Worm (Caenorhabditis elegans) whole organism, late embryonic: ENCODE data around the gene emre-1.

Experiments
- C08G9.2 ChIP-seq: sonication (generic microtip); optimal IDR thresholded peaks from 2 replicates; lab custom pipeline; 2016; ENCODE audit warnings: mild to moderate bottlenecking, missing genetic modification characterization, moderate library complexity, missing compliant biosample characterization
- C38D4.7 ChIP-seq: fragments of 200-800 bp; sonication (Bioruptor generic); optimal IDR thresholded peaks from 2 replicates; lab custom pipeline; 2018; ENCODE audit warnings: mild to moderate bottlenecking, missing genetic modification characterization, moderate library complexity, missing compliant biosample characterization
- F13H6.1 ChIP-seq: sonication (generic microtip); optimal IDR thresholded peaks from 2 replicates; lab custom pipeline; 2016; ENCODE audit warnings: missing genetic modification characterization, missing compliant biosample characterization
- K02D7.2 ChIP-seq: sonication (generic microtip); optimal IDR thresholded peaks from 2 replicates; lab custom pipeline; 2017; ENCODE audit warnings: mild to moderate bottlenecking, missing genetic modification characterization, missing compliant biosample characterization
- K09A11.1 ChIP-seq: sonication (generic microtip); optimal IDR thresholded peaks from 2 replicates; lab custom pipeline; 2017; ENCODE audit warnings: antibody characterized with exemption, mild to moderate bottlenecking, missing genetic modification characterization, missing compliant biosample characterization; ENCODE audit not compliant: insufficient read depth
- T23F11.4 ChIP-seq: fragments of 200-800 bp; sonication (Bioruptor generic); optimal IDR thresholded peaks from 2 replicates; lab custom pipeline; 2018; ENCODE audit warnings: mild to moderate bottlenecking, missing genetic modification characterization, missing compliant biosample characterization
- Y22D7AL.16 ChIP-seq: sonication (generic microtip); optimal IDR thresholded peaks from 2 replicates; lab custom pipeline; 2016; ENCODE audit warnings: missing genetic modification characterization, missing compliant biosample characterization
- ahr-1 ChIP-seq: sonication (generic microtip); optimal IDR thresholded peaks from 2 replicates; lab custom pipeline; 2016; ENCODE audit warnings: missing genetic modification characterization, missing compliant biosample characterization
- ceh-14 ChIP-seq: sonication (generic microtip); optimal IDR thresholded peaks from 2 replicates; lab custom pipeline; 2016; ENCODE audit warnings: missing genotype, missing genetic modification characterization, missing compliant biosample characterization
- ceh-18 ChIP-seq: sonication (generic microtip); optimal IDR thresholded peaks from 2 replicates; lab custom pipeline; 2016; ENCODE audit warnings: missing genetic modification characterization, missing compliant biosample characterization
- ceh-19 ChIP-seq: fragments of 200-800 bp; sonication (Bioruptor generic); optimal IDR thresholded peaks from 2 replicates; lab custom pipeline; 2018; ENCODE audit warnings: mild to moderate bottlenecking, missing genetic modification characterization, missing compliant biosample characterization
- ceh-2 ChIP-seq: sonication (generic microtip); optimal IDR thresholded peaks from 2 replicates; lab custom pipeline; 2016; ENCODE audit warnings: missing genotype, missing genetic modification characterization, missing compliant biosample characterization
- ceh-22 ChIP-seq: sonication (generic microtip); optimal IDR thresholded peaks from 2 replicates; lab custom pipeline; 2017; ENCODE audit warnings: missing biosample characterization, missing genetic modification characterization
- ceh-31 ChIP-seq: sonication (generic microtip); optimal IDR thresholded peaks from 2 replicates; lab custom pipeline; 2016; ENCODE audit warnings: missing genetic modification characterization, missing compliant biosample characterization
- ceh-34 ChIP-seq: sonication (generic microtip); optimal IDR thresholded peaks from 2 replicates; lab custom pipeline; 2016; ENCODE audit warnings: mild to moderate bottlenecking, missing genetic modification characterization, missing compliant biosample characterization
- ceh-45 ChIP-seq: fragments of 200-800 bp; sonication (Bioruptor generic); IDR thresholded peaks from 2 replicates; pipeline ENCODE4 v1.3.6; 2022; ENCODE audit warnings: missing genetic modification reagents, missing genetic modification characterization, missing compliant biosample characterization
- ceh-48 ChIP-seq: sonication (generic microtip); optimal IDR thresholded peaks from 2 replicates; lab custom pipeline; 2016; ENCODE audit warnings: missing genetic modification characterization, inconsistent platforms, missing compliant biosample characterization
- ceh-9 ChIP-seq: sonication (generic microtip); optimal IDR thresholded peaks from 2 replicates; lab custom pipeline; 2016; ENCODE audit warnings: mild to moderate bottlenecking, missing genetic modification characterization, inconsistent platforms, missing compliant biosample characterization
- che-1 ChIP-seq: sonication (generic microtip); optimal IDR thresholded peaks from 2 replicates; lab custom pipeline; 2016; ENCODE audit warnings: mild to moderate bottlenecking, missing genetic modification characterization, missing compliant biosample characterization
- dmd-4 ChIP-seq: sonication (generic microtip); optimal IDR thresholded peaks from 2 replicates; lab custom pipeline; 2016; ENCODE audit warnings: borderline replicate concordance, missing genetic modification characterization, missing compliant biosample characterization
- dve-1 ChIP-seq: sonication (generic microtip); optimal IDR thresholded peaks from 2 replicates; lab custom pipeline; 2017; ENCODE audit warnings: antibody characterized with exemption, mild to moderate bottlenecking, missing genetic modification characterization, missing compliant biosample characterization
- elt-2 ChIP-seq: sonication (generic microtip); optimal IDR thresholded peaks from 2 replicates; lab custom pipeline; 2016; ENCODE audit warnings: missing genetic modification reagents, missing genetic modification characterization, missing compliant biosample characterization
- elt-4 ChIP-seq: sonication (generic microtip); optimal IDR thresholded peaks from 2 replicates; lab custom pipeline; 2016; ENCODE audit warnings: missing genetic modification characterization, missing compliant biosample characterization
- ets-4 ChIP-seq: sonication (generic microtip); optimal IDR thresholded peaks from 2 replicates; lab custom pipeline; 2016; ENCODE audit warnings: missing genetic modification characterization, missing compliant biosample characterization
- eyg-1 ChIP-seq: sonication (generic microtip); optimal IDR thresholded peaks from 2 replicates; lab custom pipeline; 2016; ENCODE audit warnings: missing genotype, missing genetic modification characterization, missing compliant biosample characterization
- gmeb-2 ChIP-seq: sonication (generic microtip); optimal IDR thresholded peaks from 2 replicates; lab custom pipeline; 2016; ENCODE audit warnings: missing genetic modification characterization, inconsistent platforms, missing compliant biosample characterization
- hlh-15 ChIP-seq: sonication (generic microtip); optimal IDR thresholded peaks from 2 replicates; lab custom pipeline; 2016; ENCODE audit warnings: missing genetic modification characterization, missing compliant biosample characterization
- hlh-30 ChIP-seq: sonication (generic microtip); optimal IDR thresholded peaks from 2 replicates; lab custom pipeline; 2017; ENCODE audit warnings: antibody characterized with exemption, missing genetic modification characterization, missing compliant biosample characterization; ENCODE audit not compliant: insufficient read depth
- hlh-8 ChIP-seq: sonication (generic microtip); optimal IDR thresholded peaks from 2 replicates; lab custom pipeline; 2016; ENCODE audit warnings: missing genotype, missing genetic modification characterization, missing compliant biosample characterization
- lin-11 ChIP-seq: fragments of 200-800 bp; sonication (Bioruptor generic); optimal IDR thresholded peaks from 2 replicates; lab custom pipeline; 2018; ENCODE audit warnings: mild to moderate bottlenecking, missing genetic modification characterization, missing compliant biosample characterization
- madf-2 ChIP-seq: sonication (generic microtip); optimal IDR thresholded peaks from 2 replicates; lab custom pipeline; 2017; ENCODE audit warnings: missing genetic modification characterization, missing compliant biosample characterization
- nhr-232 ChIP-seq: sonication (generic microtip); optimal IDR thresholded peaks from 2 replicates; lab custom pipeline; 2016; ENCODE audit warnings: missing genetic modification characterization, missing compliant biosample characterization
- npax-4 ChIP-seq: sonication (generic microtip); optimal IDR thresholded peaks from 2 replicates; lab custom pipeline; 2016; ENCODE audit warnings: missing genetic modification characterization, missing compliant biosample characterization
- odd-2 ChIP-seq: sonication (generic microtip); optimal IDR thresholded peaks from 2 replicates; lab custom pipeline; 2017; ENCODE audit warnings: antibody characterized with exemption, mild to moderate bottlenecking, missing genetic modification characterization, missing compliant biosample characterization
- pag-3 ChIP-seq: sonication (generic microtip); optimal IDR thresholded peaks from 2 replicates; lab custom pipeline; 2016; ENCODE audit warnings: missing compliant biosample characterization, missing genetic modification characterization, borderline replicate concordance
- pat-9 ChIP-seq: fragments of 200-800 bp; sonication (Bioruptor generic); optimal IDR thresholded peaks from 2 replicates; lab custom pipeline; 2018; ENCODE audit warnings: mild to moderate bottlenecking, missing genetic modification characterization, moderate library complexity, missing compliant biosample characterization
- pqm-1 ChIP-seq: sonication (generic microtip); optimal IDR thresholded peaks from 2 replicates; lab custom pipeline; 2016; ENCODE audit warnings: missing genetic modification characterization, missing compliant biosample characterization
- pros-1 ChIP-seq: fragments of 150-350 bp; optimal IDR thresholded peaks from 2 replicates; lab custom pipeline; 2014; ENCODE audit warnings: missing biosample characterization, missing genetic modification reagents, missing genetic modification characterization
- ref-2 ChIP-seq: sonication (generic microtip); optimal IDR thresholded peaks from 2 replicates; lab custom pipeline; 2016; ENCODE audit warnings: missing genetic modification characterization, missing compliant biosample characterization
- sdc-2 ChIP-seq: sonication (generic microtip); optimal IDR thresholded peaks from 2 replicates; lab custom pipeline; 2016; ENCODE audit warnings: missing genotype, missing genetic modification characterization, missing compliant biosample characterization
- sox-2 ChIP-seq: fragments of 200-800 bp; sonication (Bioruptor generic); IDR thresholded peaks from 2 replicates; pipeline ENCODE4 v1.3.6; 2022; ENCODE audit warnings: missing genetic modification reagents, missing genetic modification characterization, missing compliant biosample characterization
- sox-4 ChIP-seq: sonication (generic microtip); optimal IDR thresholded peaks from 2 replicates; lab custom pipeline; 2017; ENCODE audit warnings: mild to moderate bottlenecking, missing genetic modification characterization, inconsistent platforms, missing compliant biosample characterization
- syd-9 ChIP-seq: sonication (generic microtip); optimal IDR thresholded peaks from 2 replicates; lab custom pipeline; 2016; ENCODE audit warnings: mild to moderate bottlenecking, missing genetic modification characterization, moderate library complexity, missing compliant biosample characterization
- tbx-2 ChIP-seq: sonication (generic microtip); optimal IDR thresholded peaks from 2 replicates; lab custom pipeline; 2016; ENCODE audit warnings: missing genetic modification characterization, missing compliant biosample characterization
- tbx-7 ChIP-seq: sonication (generic microtip); optimal IDR thresholded peaks from 2 replicates; lab custom pipeline; 2016; ENCODE audit warnings: missing genotype, missing genetic modification characterization, missing compliant biosample characterization
- ttx-3 ChIP-seq: sonication (generic microtip); optimal IDR thresholded peaks from 2 replicates; lab custom pipeline; 2016; ENCODE audit warnings: missing genetic modification reagents, missing genetic modification characterization, missing compliant biosample characterization
- unc-55 ChIP-seq: sonication (generic microtip); optimal IDR thresholded peaks from 2 replicates; lab custom pipeline; 2017; ENCODE audit warnings: missing biosample characterization, missing genetic modification reagents, missing genetic modification characterization
- zip-5 ChIP-seq: sonication (generic microtip); optimal IDR thresholded peaks from 2 replicates; lab custom pipeline; 2016; ENCODE audit warnings: missing genetic modification characterization, missing compliant biosample characterization
- ztf-16 ChIP-seq: sonication (generic microtip); optimal IDR thresholded peaks from 2 replicates; lab custom pipeline; 2017; ENCODE audit warnings: missing genetic modification characterization, missing compliant biosample characterization

Gene emre-1

ce11 chrX:14946217-14946463, 33.3 kb upstream of the emre-1 start, which contains the start of gene mrp-5:
TSS of gene mrp-5 (minus strand) at chrX:14946317.
- no peak for TF ChIP-seq dve-1 (tag; lab: Kevin White, UChicago)
- TF ChIP-seq ceh-14 (tag; lab: Kevin White, UChicago), result no peak
- TF ChIP-seq C38D4.7 (GFP tag; lab: Kevin White, UChicago), result no peak
- TF ChIP-seq hlh-15 (tag; lab: Kevin White, UChicago), result no peak
- TF ChIP-seq eyg-1 (tag; lab: Kevin White, UChicago), result no peak
- no peak for TF ChIP-seq K09A11.1 (tag; lab: Kevin White, UChicago)
- TF ChIP-seq unc-55, result no peak
- no peak for TF ChIP-seq sox-4 (tag; lab: Kevin White, UChicago)
- TF ChIP-seq ceh-22 (tag; lab: Kevin White, UChicago), result no peak
- no peak for TF ChIP-seq dmd-4
- no peak for TF ChIP-seq ahr-1 (tag; lab: Kevin White, UChicago)
- TF ChIP-seq ceh-34 (tag; lab: Kevin White, UChicago), result no peak
- no peak for TF ChIP-seq ttx-3
- no peak for TF ChIP-seq Y22D7AL.16 (tag; lab: Kevin White, UChicago)
- TF ChIP-seq che-1, result no peak
- TF ChIP-seq hlh-30 (tag; lab: Kevin White, UChicago), result no peak
- TF ChIP-seq T23F11.4 (GFP tag; lab: Kevin White, UChicago), result no peak
- no peak for TF ChIP-seq madf-2
- TF ChIP-seq ceh-18, result no peak
- no peak for TF ChIP-seq gmeb-2 (tag; lab: Kevin White, UChicago)

- TF ChIP-seq elt-4 (tag; lab: Kevin White, UChicago) (no peak), hlh-15 (tag; lab: Kevin White, UChicago) (no peak), sox-4 (tag; lab: Kevin White, UChicago) (no peak), ceh-31 (tag; lab: Kevin White, UChicago) (no peak), C08G9.2 (tag; lab: Kevin White, UChicago) (no peak), zip-5 (no peak), sox-2 (GFP tag; lab: Robert Waterston, UW) (no peak), nhr-232 (tag; lab: Kevin White, UChicago) (no peak), ceh-19 (GFP tag; lab: Kevin White, UChicago) (no peak), elt-2 (tag; lab: Kevin White, UChicago) (peak; percentile 93), ceh-14 (tag; lab: Kevin White, UChicago) (no peak), ceh-18 (no peak), tbx-7 (tag; lab: Kevin White, UChicago) (no peak), syd-9 (no peak), ahr-1 (tag; lab: Kevin White, UChicago) (no peak), hlh-8 (no peak), ceh-9 (tag; lab: Kevin White, UChicago) (no peak), K02D7.2 (tag; lab: Kevin White, UChicago) (no peak), dmd-4 (no peak), ets-4 (tag; lab: Kevin White, UChicago) (no peak), ceh-45 (no peak), odd-2 (tag; lab: Kevin White, UChicago) (no peak), pqm-1 (tag; lab: Kevin White, UChicago) (peak; percentile 12), ztf-16 (tag; lab: Kevin White, UChicago) (no peak), tbx-2 (tag; lab: Kevin White, UChicago) (peak; percentile 24), sdc-2 (tag; lab: Kevin White, UChicago) (peak; percentile 8), C38D4.7 (GFP tag; lab: Kevin White, UChicago) (no peak), F13H6.1 (no peak), pros-1 (tag; lab: Kevin White, UChicago) (no peak), ceh-48 (tag; lab: Kevin White, UChicago) (no peak), K09A11.1 (tag; lab: Kevin White, UChicago) (no peak), lin-11 (tag; lab: Kevin White, UChicago) (no peak), eyg-1 (tag; lab: Kevin White, UChicago) (no peak), ref-2 (tag; lab: Kevin White, UChicago) (no peak), pag-3 (tag; lab: Kevin White, UChicago) (no peak), ceh-2 (tag; lab: Kevin White, UChicago) (no peak), ttx-3 (no peak), npax-4 (no peak), pat-9 (no peak), hlh-30 (tag; lab: Kevin White, UChicago) (peak; percentile 92)
Measured at ce11 chrX:14946464-14947354, 32.8 kb upstream of the emre-1 start.
